Fruit fly (Drosophila melanogaster): Measurements from ENCODE around the gene CG14115.

The CG14115 gene

dm6 chr3L:13065619-13066018, 4.4 kb upstream of the CG14115 start:
- TF ChIP-seq noc (tag; optimal IDR thresholded peaks at IDR 0.05), result no peak

- TF ChIP-seq noc (tag; optimal IDR thresholded peaks at IDR 0.05), result no peak
These were observed 3.7 kb upstream of the CG14115 start for dm6 chr3L:13064935-13065334.

DNA sequence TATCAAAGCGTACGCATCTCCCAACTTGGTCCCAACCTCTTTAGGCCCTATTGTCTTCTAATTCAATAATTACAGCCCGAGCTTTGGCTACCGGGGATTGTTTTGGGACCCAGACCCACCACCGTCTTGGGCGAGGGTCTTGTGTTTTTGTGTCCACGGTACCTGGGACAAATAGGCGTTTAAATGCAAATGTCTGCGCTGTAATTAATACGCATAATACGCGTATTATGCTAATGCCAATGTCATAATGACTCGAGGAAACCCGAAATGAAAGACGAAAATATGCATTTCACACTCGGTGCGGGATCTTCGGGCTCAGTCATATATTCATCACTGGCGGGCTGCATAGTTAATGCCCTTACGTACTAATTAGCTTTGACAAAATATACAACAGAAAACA, 3.1 kb upstream of the CG14115 start:
- TF ChIP-seq noc (tag; optimal IDR thresholded peaks at IDR 0.05), result no peak

DNA sequence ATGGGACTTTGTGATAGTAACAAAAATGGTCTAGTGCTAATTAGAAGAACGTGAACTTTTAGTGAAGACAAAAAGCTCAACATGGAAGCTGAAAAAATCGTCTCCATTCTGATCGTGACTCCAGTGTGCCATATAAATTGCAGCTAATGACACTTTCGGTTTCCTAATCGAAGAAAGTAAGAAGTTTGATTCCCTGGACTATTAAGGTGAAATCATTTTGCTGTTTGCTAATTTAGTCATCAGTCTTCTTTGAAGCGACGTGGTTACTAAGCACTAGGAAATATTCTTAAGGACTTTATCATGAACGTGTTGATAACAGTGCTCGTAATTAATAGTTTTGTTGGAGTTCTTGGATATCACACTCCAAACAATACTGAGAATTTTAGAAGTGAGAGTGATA, 1.5 kb upstream of the CG14115 start, which contains the start of gene CG34429:
Gene CG34429 (plus strand): TSS at position 301 of the 400 bp plus-strand sequence.
- TF ChIP-seq noc (tag; optimal IDR thresholded peaks at IDR 0.05), result no peak

dm6 chr3L:13058429-13058828, 2.8 kb downstream of the CG14115 start:
- TF ChIP-seq noc (tag; optimal IDR thresholded peaks at IDR 0.05), result no peak

dm6 chr3L:13050675-13051202, 10.5 kb downstream of the CG14115 start:
- TF ChIP-seq noc (tag; optimal IDR thresholded peaks at IDR 0.05), result no peak

DNA sequence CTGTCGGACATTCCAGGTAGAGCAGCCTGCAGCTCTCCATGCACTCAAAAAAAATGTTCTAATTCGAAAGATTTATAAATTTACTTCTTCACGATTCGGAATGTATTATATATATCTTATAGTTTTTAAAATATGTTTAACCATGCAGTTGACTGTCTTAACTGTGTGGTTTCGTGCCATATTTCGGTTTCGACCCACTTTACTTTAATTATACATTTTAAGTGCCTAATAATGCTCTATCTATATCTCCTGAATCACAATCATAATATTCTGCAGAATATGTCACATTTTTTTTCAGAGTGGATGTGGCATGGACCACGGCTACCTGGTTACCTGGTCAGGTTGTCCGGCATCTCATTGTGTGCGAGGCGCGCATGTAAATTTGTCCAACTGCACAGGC, 11.6 kb downstream of the CG14115 start:
- no peak for TF ChIP-seq noc (tag; optimal IDR thresholded peaks at IDR 0.05)

dm6 chr3L:13046758-13047157, 14.5 kb downstream of the CG14115 start, which contains the start of gene CG11279:
TSS of gene CG11279 (plus strand) at chr3L:13046977.
- TF ChIP-seq noc (tag; optimal IDR thresholded peaks at IDR 0.05), result no peak

dm6 chr3L:13044335-13044814, 16.8 kb downstream of the CG14115 start, which contains the start of gene Syx13:
TSS of gene Syx13 (plus strand) at chr3L:13044434.
- peak; percentile 59 for TF ChIP-seq noc (tag; optimal IDR thresholded peaks at IDR 0.05)

DNA sequence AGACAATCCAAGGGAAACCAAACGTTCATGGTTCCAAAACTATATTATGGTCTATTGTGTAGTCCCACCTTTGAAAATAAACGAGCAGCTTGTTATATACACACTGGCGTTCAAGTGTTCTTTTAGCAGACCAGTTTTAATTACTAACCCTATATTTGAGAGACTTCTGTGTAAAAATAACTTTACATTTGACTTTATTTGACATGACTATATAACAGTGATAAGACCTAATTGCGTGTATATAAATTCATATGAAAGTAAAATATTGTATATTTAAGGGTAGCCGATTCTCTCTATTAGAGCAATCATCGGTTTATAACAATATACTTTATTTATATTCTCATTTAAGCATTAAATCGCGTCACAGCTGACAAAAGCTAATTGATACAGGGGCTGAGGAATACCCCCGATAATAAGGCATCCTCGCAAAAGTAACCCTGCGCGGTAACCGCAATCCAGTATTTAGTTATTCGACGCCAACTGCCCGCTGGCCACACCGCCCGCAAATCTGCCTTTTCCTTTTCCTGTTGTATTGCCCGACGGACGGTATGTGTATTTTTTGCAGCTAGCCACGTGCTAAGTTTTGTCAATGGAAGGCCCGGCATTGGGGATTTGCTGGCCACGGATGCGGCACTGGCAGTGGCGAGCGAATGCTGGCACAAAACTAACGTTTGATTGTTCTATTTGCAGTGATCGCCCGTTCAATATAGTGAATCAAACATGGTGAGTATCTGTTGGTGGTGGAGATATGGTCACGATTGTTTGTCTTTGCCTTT, 19.7 kb downstream of the CG14115 start, which contains the start of gene RpS4:
Gene RpS4 (plus strand): TSS at position 465 of the 776 bp plus-strand sequence.
- peak; percentile 82 for TF ChIP-seq noc (tag; optimal IDR thresholded peaks at IDR 0.05)

DNA sequence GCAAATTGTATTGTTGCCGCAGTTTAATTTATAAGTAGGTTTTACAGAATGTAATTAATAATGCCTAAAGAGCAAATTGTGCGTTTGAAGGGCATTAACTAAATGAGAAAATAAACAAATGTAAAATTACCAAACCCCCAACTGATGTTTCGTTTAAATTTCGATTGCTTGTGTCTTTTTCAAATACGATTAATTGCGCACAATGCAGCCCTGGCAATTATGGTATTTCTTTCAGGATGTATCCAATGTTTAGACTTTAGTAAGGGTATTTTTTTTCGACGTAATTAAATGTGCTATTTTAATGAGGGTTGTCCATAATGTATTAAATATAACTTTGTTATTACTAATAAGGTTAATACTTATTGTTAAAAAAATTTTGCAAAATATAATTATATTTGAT, 20.4 kb downstream of the CG14115 start:
- TF ChIP-seq noc (tag; optimal IDR thresholded peaks at IDR 0.05), result no peak

DNA sequence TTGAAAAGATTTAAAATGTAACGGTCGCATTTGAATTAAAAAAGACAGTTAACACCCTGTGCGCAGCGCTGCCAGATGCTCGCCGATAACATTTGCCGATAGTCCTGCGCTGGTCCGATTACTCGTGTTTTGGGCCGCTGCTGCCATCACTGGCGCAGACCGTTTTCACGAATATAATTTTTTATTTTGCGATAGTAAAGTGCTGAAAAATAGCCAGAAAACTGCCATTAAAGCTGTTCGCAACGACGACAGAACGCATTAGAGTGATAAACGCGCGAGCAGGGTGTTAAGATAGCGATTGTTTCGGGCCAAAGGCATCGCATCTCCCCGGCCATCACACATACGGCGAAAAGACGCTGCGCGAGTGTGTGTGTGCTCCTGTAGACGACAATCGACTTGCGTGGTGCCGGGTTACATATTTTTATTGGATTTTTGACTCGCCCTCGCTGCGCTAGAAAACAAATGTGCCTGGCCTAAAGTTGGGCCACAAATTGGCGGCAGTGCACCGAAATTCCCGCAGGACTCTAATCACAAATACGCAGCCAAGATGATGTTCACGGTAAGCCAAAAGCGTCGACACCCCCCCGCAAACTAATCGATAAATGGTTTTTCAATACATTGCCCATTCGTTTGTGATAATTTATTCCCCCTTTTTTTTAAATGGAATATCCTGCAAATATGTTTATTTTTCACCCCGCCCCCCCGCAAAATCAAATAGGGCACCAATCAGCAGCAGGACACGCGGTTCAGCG, 24.3 kb downstream of the CG14115 start, which contains the start of gene Srrm1:
Gene Srrm1 (plus strand): TSS at position 116 of the 752 bp plus-strand sequence.
- TF ChIP-seq noc (tag; optimal IDR thresholded peaks at IDR 0.05), result no peak

- TF ChIP-seq noc (tag; optimal IDR thresholded peaks at IDR 0.05), result no peak
These were observed 27.9 kb downstream of the CG14115 start for dm6 chr3L:13033361-13033760.

dm6 chr3L:13032915-13033282, 28.3 kb downstream of the CG14115 start:
- TF ChIP-seq noc (tag; optimal IDR thresholded peaks at IDR 0.05), result no peak

DNA sequence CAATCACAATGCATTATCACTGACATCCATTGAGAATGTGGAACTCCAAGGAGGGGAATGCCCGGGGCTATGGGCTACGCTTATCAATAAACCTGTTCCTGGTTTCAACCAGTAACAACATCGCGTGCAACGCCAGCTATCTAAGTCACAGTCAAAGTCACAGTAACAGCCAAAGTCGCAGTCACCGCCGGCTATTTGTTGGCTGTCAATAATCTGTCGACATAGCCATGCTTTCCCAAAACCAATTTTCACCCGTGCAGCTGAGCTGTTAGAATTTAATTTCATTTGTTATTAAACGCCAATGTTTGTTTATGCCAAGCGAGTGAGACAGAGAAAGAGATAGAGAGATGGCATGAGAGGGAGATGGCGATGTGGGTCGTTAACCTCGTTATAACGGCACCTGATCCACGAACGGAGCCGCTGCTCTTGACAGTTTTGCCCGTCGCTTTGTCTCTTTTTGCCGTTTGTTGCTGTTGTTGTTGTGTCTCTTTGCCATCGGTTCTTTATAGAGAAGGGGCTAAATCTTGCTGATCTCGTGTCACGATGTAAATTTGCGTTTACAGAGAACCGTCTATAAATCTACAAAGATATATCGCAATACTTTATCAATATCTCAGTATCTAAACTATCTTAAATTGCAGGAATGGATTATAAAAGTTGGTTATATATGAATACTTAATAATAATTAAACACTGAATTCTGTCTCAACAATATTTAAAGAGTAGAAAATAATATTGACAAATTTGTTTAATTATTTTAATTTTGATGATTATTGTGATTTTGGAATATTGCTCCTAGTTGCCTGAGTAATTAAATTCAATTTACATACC, 28.9 kb downstream of the CG14115 start:
- no peak for TF ChIP-seq noc (tag; optimal IDR thresholded peaks at IDR 0.05)

All from whole organism, larva.